Fruit fly (Drosophila melanogaster): ENCODE data around the gene BigH1.

dm6 chr3R:14650367-14650766 is 12.9 kb upstream of the BigH1 start:
- no peak for TF ChIP-seq EcR (GFP tag; optimal IDR thresholded peaks at IDR 0.05)
- TF ChIP-seq Pif1A (GFP tag; optimal IDR thresholded peaks at IDR 0.05), result no peak
- no peak for TF ChIP-seq Pif1B (GFP tag; optimal IDR thresholded peaks at IDR 0.05)
- no peak for TF ChIP-seq D1 (tag; optimal IDR thresholded peaks at IDR 0.05)
- no peak for TF ChIP-seq CG8301 (tag; optimal IDR thresholded peaks at IDR 0.05)
- no peak for TF ChIP-seq CG17806 (tag; optimal IDR thresholded peaks at IDR 0.05)

Measured in whole organism, pupa.